Worm (Caenorhabditis elegans) whole organism, L3 larva: ENCODE results near the gene F08G2.4.
"Not testable (repeated sequence)": the region's sequence is repeated elsewhere in the genome, so short reads cannot be mapped to it uniquely, and the experiment has no call there.

Experiments
- R02D3.7 ChIP-seq: fragments of 150-350 bp; optimal IDR thresholded peaks from 2 replicates; lab custom pipeline; 2014; ENCODE audit warnings: missing biosample characterization, missing genetic modification characterization
- ZK546.5 ChIP-seq: sonication (generic microtip); optimal IDR thresholded peaks from 2 replicates; lab custom pipeline; 2017; ENCODE audit warnings: missing biosample characterization, missing genetic modification characterization
- aly-2 ChIP-seq: fragments of 150-350 bp; optimal IDR thresholded peaks from 2 replicates; lab custom pipeline; 2014; ENCODE audit warnings: missing biosample characterization, missing genetic modification characterization
- ama-1 ChIP-seq: fragments of 150-350 bp; optimal IDR thresholded peaks from 2 replicates; lab custom pipeline; 2018
- ceh-16 ChIP-seq: sonication (generic microtip); optimal IDR thresholded peaks from 2 replicates; lab custom pipeline; 2017; ENCODE audit warnings: missing biosample characterization, missing genetic modification characterization
- ceh-28 ChIP-seq: fragments of 150-350 bp; optimal IDR thresholded peaks from 2 replicates; lab custom pipeline; 2014; ENCODE audit warnings: missing biosample characterization, missing genetic modification reagents, missing genetic modification characterization
- daf-12 ChIP-seq: fragments of 150-350 bp; optimal IDR thresholded peaks from 2 replicates; lab custom pipeline; 2014; ENCODE audit warnings: missing biosample characterization, missing genetic modification reagents, missing genetic modification characterization
- elt-2 ChIP-seq: sonication (generic microtip); optimal IDR thresholded peaks from 2 replicates; lab custom pipeline; 2016; ENCODE audit warnings: missing genetic modification reagents, mild to moderate bottlenecking, missing genetic modification characterization, missing compliant biosample characterization
- elt-3 ChIP-seq, 3 experiments: fragments of 150-350 bp in 1 of 3; sonication (generic microtip) in 2 of 3; optimal IDR thresholded peaks; 2 replicates in 2 of 3; 4 replicates in 1 of 3; lab custom pipeline; 2014 to 2017; ENCODE audit warnings: missing biosample characterization in 3 of 3, missing genetic modification characterization in 3 of 3
- fkh-10 ChIP-seq: sonication (generic microtip); optimal IDR thresholded peaks from 2 replicates; lab custom pipeline; 2017; ENCODE audit warnings: missing biosample characterization, missing genetic modification reagents, missing genetic modification characterization
- fos-1 ChIP-seq: fragments of 150-350 bp; optimal IDR thresholded peaks from 2 replicates; lab custom pipeline; 2014; ENCODE audit warnings: missing biosample characterization, missing genetic modification characterization
- hmg-11 ChIP-seq: sonication (generic microtip); optimal IDR thresholded peaks from 2 replicates; lab custom pipeline; 2016; ENCODE audit warnings: missing genetic modification characterization, missing compliant biosample characterization
- jun-1 ChIP-seq: fragments of 150-350 bp; optimal IDR thresholded peaks from 2 replicates; lab custom pipeline; 2014; ENCODE audit warnings: missing biosample characterization, missing genetic modification reagents, missing genetic modification characterization
- lin-15B ChIP-seq: fragments of 150-350 bp; optimal IDR thresholded peaks from 2 replicates; lab custom pipeline; 2014; ENCODE audit warnings: missing biosample characterization, missing genetic modification characterization
- lin-39 ChIP-seq: fragments of 150-350 bp; optimal IDR thresholded peaks from 2 replicates; lab custom pipeline; 2018; ENCODE audit warnings: missing biosample characterization, missing genetic modification reagents, missing genetic modification characterization
- nfya-1 ChIP-seq: sonication (generic microtip); optimal IDR thresholded peaks from 2 replicates; lab custom pipeline; 2017; ENCODE audit warnings: missing genetic modification characterization, mild to moderate bottlenecking, missing compliant biosample characterization, antibody characterized with exemption, moderate library complexity; ENCODE audit not compliant: insufficient read depth
- nhr-23 ChIP-seq: fragments of 150-350 bp; optimal IDR thresholded peaks from 2 replicates; lab custom pipeline; 2014; ENCODE audit warnings: missing biosample characterization, missing genetic modification reagents, missing genetic modification characterization
- nhr-25 ChIP-seq: sonication (generic microtip); optimal IDR thresholded peaks from 2 replicates; lab custom pipeline; 2017; ENCODE audit warnings: missing biosample characterization, missing genetic modification characterization
- nhr-43 ChIP-seq: sonication (generic microtip); optimal IDR thresholded peaks from 2 replicates; lab custom pipeline; 2016; ENCODE audit warnings: mild to moderate bottlenecking, missing genetic modification characterization, missing compliant biosample characterization; ENCODE audit not compliant: poor library complexity, severe bottlenecking
- nhr-67 ChIP-seq: fragments of 150-350 bp; optimal IDR thresholded peaks from 2 replicates; lab custom pipeline; 2014; ENCODE audit warnings: missing biosample characterization, missing genetic modification characterization
- nhr-77 ChIP-seq: fragments of 150-350 bp; optimal IDR thresholded peaks from 2 replicates; lab custom pipeline; 2014; ENCODE audit warnings: missing biosample characterization, missing genetic modification characterization
- pha-4 ChIP-seq: fragments of 150-350 bp; optimal IDR thresholded peaks from 2 replicates; lab custom pipeline; 2014; ENCODE audit warnings: missing biosample characterization, missing genetic modification reagents, missing genetic modification characterization
- pqm-1 ChIP-seq: fragments of 150-350 bp; optimal IDR thresholded peaks from 2 replicates; lab custom pipeline; 2017; ENCODE audit warnings: missing biosample characterization, missing genetic modification characterization, inconsistent platforms
- sea-2 ChIP-seq: fragments of 150-350 bp; sonication (generic microtip); optimal IDR thresholded peaks from 4 replicates; lab custom pipeline; 2014; ENCODE audit warnings: missing biosample characterization, missing genetic modification reagents, missing genetic modification characterization
- skn-1 ChIP-seq: fragments of 150-350 bp; optimal IDR thresholded peaks from 2 replicates; lab custom pipeline; 2014; ENCODE audit warnings: missing biosample characterization, missing genetic modification characterization
- snpc-4 ChIP-seq: fragments of 150-350 bp; optimal IDR thresholded peaks from 2 replicates; lab custom pipeline; 2014; ENCODE audit warnings: missing biosample characterization, missing genetic modification characterization
- tbx-2 ChIP-seq: sonication (generic microtip); optimal IDR thresholded peaks from 2 replicates; lab custom pipeline; 2016; ENCODE audit warnings: mild to moderate bottlenecking, missing genetic modification characterization, missing compliant biosample characterization
- unc-62 ChIP-seq: fragments of 150-350 bp; sonication (generic microtip); optimal IDR thresholded peaks from 4 replicates; lab custom pipeline; 2014; ENCODE audit warnings: missing biosample characterization, missing genetic modification reagents, missing genetic modification characterization
- ztf-11 ChIP-seq: fragments of 150-350 bp; optimal IDR thresholded peaks from 2 replicates; lab custom pipeline; 2014; ENCODE audit warnings: missing biosample characterization, missing genetic modification characterization

Gene F08G2.4

ce11 chrII:13806269-13806668, 24.1 kb upstream of the F08G2.4 start:
- TF ChIP-seq pha-4 (tag; lab: Kevin White, UChicago) (peak; percentile 52), nhr-77 (tag; lab: Kevin White, UChicago) (no peak)

- TF ChIP-seq snpc-4 (tag; lab: Kevin White, UChicago): no peak
- peak; percentile 63 for TF ChIP-seq fkh-10 (GFP tag; lab: Kevin White, UChicago)
- no peak for TF ChIP-seq unc-62 (GFP tag; lab: Kevin White, UChicago)
- TF ChIP-seq skn-1 (tag; lab: Kevin White, UChicago): no peak
- TF ChIP-seq nfya-1: no peak
- no peak for TF ChIP-seq lin-39 (tag; lab: Kevin White, UChicago)
These were observed 18.1 kb upstream of the F08G2.4 start for ce11 chrII:13812335-13812734.

ce11 chrII:13813413-13813812, 17.0 kb upstream of the F08G2.4 start:
- TF ChIP-seq tbx-2 (tag; lab: Kevin White, UChicago) (no peak), nfya-1 (peak; percentile 1), snpc-4 (tag; lab: Kevin White, UChicago) (peak; percentile 44)

DNA sequence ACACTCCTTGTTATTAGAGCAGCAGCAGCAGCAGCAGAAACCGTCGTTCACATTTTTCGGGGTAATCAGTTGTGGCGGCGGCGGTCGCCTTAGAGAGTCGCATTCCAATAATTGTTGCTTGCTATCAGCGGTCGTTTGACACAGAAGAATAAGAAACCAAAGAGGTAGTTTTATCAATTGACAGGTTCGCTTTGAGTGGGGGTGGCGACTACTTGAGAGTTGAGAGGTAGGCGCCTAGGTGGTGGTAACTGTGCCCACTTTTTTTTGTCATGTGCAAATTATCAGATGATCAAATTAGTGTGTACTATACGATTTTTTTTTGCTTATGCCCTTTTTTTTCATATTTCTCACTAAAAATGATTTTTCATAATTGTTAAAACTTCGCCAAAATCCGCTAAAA, 16.5 kb upstream of the F08G2.4 start:
- TF ChIP-seq skn-1 (tag; lab: Kevin White, UChicago) (no peak), fos-1 (no peak), fkh-10 (GFP tag; lab: Kevin White, UChicago) (no peak), pqm-1 (tag; lab: Kevin White, UChicago) (peak; percentile 35), lin-15B (no peak), elt-2 (tag; lab: Kevin White, UChicago) (peak; percentile 83), pha-4 (tag; lab: Kevin White, UChicago) (peak; percentile 31), R02D3.7 (tag; lab: Kevin White, UChicago) (no peak)

ce11 chrII:13815513-13815912, 14.9 kb upstream of the F08G2.4 start:
- no peak for TF ChIP-seq daf-12 (tag; lab: Kevin White, UChicago)
- no peak for TF ChIP-seq ceh-16
- TF ChIP-seq R02D3.7 (tag; lab: Kevin White, UChicago): no peak
- no peak for TF ChIP-seq fos-1
- TF ChIP-seq ZK546.5 (tag; lab: Kevin White, UChicago): no peak
- no peak for TF ChIP-seq ztf-11 (tag; lab: Kevin White, UChicago)
- TF ChIP-seq, all 47 proteins: peak for 0

DNA sequence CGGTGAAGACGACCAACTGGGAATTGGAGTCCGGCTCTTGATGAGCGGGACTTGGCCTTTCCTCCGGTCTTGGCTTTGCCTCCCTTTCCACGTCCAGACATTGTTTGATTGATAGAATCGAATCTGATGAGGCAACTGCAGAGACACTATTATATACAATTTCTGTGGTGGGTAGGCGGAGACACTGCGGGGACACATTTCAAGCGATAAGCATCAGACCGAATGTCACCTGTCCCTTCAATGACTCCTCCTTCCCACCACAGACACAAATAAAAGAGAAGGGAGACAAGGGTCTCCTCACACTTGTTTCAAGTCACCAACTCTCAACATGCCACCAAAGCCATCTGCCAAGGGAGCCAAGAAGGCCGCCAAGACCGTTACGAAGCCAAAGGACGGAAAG, 12.4 kb upstream of the F08G2.4 start, which contains the start of gene his-16:
TSS of gene his-16 (minus strand) at position 101 of the 400 bp plus-strand sequence.
- TF ChIP-seq nhr-43 (tag; lab: Kevin White, UChicago); sea-2; snpc-4 (tag; lab: Kevin White, UChicago): not testable (repeated sequence)

ce11 chrII:13824570-13824969, 5.8 kb upstream of the F08G2.4 start:
- peak; percentile 34 for TF ChIP-seq elt-2 (tag; lab: Kevin White, UChicago)

DNA sequence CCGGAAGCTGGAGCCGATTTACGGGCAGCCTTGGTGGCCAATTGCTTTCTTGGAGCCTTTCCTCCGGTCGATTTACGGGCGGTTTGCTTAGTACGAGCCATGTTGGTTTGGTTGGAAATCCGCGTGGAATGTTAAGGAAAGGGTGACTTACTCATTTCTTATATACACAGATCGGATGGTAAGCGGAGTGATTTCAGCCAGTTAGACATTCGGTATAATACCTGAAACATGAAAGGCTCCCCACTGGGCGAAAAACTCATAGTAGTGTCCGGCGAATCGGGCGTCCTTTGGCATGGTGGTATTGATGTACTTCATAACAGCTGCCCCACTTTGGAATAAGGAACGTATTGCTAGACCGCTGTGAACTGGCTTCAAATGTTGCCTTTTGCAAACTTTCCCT, 1.8 kb upstream of the F08G2.4 start, which contains the start of gene his-42:
TSS of gene his-42 (minus strand) at position 101 of the 400 bp plus-strand sequence.
- no peak for TF ChIP-seq nhr-67 (tag; lab: Kevin White, UChicago)

ce11 chrII:13829123-13829996, 1.0 kb upstream of the F08G2.4 start:
- TF ChIP-seq elt-3 (tag; optimal IDR thresholded peaks at IDR 0.05; lab: Kevin White, UChicago) (peak in 1 of 3 experiments; percentile 36), hmg-11 (tag; lab: Kevin White, UChicago) (peak; percentile 50), ama-1 (lab: Kevin White, UChicago) (peak; percentile 79), aly-2 (tag; lab: Kevin White, UChicago) (peak; percentile 33), elt-2 (tag; lab: Kevin White, UChicago) (peak; percentile 54), jun-1 (peak; percentile 43), pqm-1 (tag; lab: Kevin White, UChicago) (peak; percentile 30), snpc-4 (tag; lab: Kevin White, UChicago) (peak; percentile 91), fos-1 (peak; percentile 35), ceh-28 (tag; lab: Kevin White, UChicago) (peak; percentile 26), pha-4 (tag; lab: Kevin White, UChicago) (peak; percentile 89), tbx-2 (tag; lab: Kevin White, UChicago) (peak; percentile 5), nhr-23 (tag; lab: Kevin White, UChicago) (peak; percentile 20), nfya-1 (peak; percentile 30), nhr-25 (tag; lab: Kevin White, UChicago) (peak; percentile 66), R02D3.7 (tag; lab: Kevin White, UChicago) (peak; percentile 45), nhr-43 (tag; lab: Kevin White, UChicago) (peak; percentile 54), nhr-77 (tag; lab: Kevin White, UChicago) (peak; percentile 90)
